Fruit fly (Drosophila melanogaster) whole organism, prepupa: ENCODE data around the gene CG10469.

Experiments
- Blimp-1 ChIP-seq: fragments of 200-800 bp; sonication (Bioruptor generic); optimal IDR thresholded peaks from 3 replicates; lab custom pipeline; 2017; ENCODE audit warnings: missing biosample characterization, missing genetic modification characterization, mild to moderate bottlenecking, moderate library complexity, missing genetic modification reagents
- CG11294 ChIP-seq: fragments of 200-800 bp; sonication (Bioruptor generic); IDR thresholded peaks from 2 replicates; pipeline ENCODE4 v1.3.6; 2022; ENCODE audit warnings: missing biosample characterization, missing genetic modification characterization
- CG11762 ChIP-seq: fragments of 200-800 bp; sonication (Bioruptor generic); optimal IDR thresholded peaks from 3 replicates; lab custom pipeline; 2016; ENCODE audit warnings: missing biosample characterization, missing genetic modification characterization; ENCODE audit not compliant: insufficient read depth
- CG15336 ChIP-seq: fragments of 200-800 bp; sonication (Bioruptor generic); IDR thresholded peaks from 2 replicates; pipeline ENCODE4 v1.3.6; 2022; ENCODE audit warnings: missing biosample characterization, missing genetic modification characterization
- CG3032 ChIP-seq: fragments of 200-800 bp; optimal IDR thresholded peaks from 2 replicates; lab custom pipeline; 2019; ENCODE audit warnings: missing biosample characterization, mild to moderate bottlenecking, missing genetic modification characterization, moderate library complexity
- CG31627 ChIP-seq: fragments of 200-800 bp; sonication (Bioruptor generic); optimal IDR thresholded peaks from 3 replicates; lab custom pipeline; 2016; ENCODE audit warnings: missing biosample characterization, missing genetic modification characterization
- CG32006 ChIP-seq: fragments of 200-800 bp; sonication (Bioruptor generic); optimal IDR thresholded peaks from 3 replicates; lab custom pipeline; 2017; ENCODE audit warnings: missing biosample characterization, mild to moderate bottlenecking, missing genetic modification characterization
- CG6163 ChIP-seq: fragments of 200-800 bp; sonication (Bioruptor generic); IDR thresholded peaks from 3 replicates; pipeline ENCODE4 v1.3.6; 2022; ENCODE audit warnings: missing biosample characterization, missing genetic modification characterization
- CG6276 ChIP-seq: fragments of 200-800 bp; sonication (Bioruptor generic); optimal IDR thresholded peaks from 2 replicates; lab custom pipeline; 2017; ENCODE audit warnings: missing biosample characterization, mild to moderate bottlenecking, missing genetic modification characterization
- CG6854 ChIP-seq: fragments of 200-800 bp; sonication (Bioruptor generic); optimal IDR thresholded peaks from 2 replicates; lab custom pipeline; 2017; ENCODE audit warnings: missing biosample characterization, mild to moderate bottlenecking, missing genetic modification characterization
- CG7368 ChIP-seq: fragments of 200-800 bp; sonication (Bioruptor generic); optimal IDR thresholded peaks from 3 replicates; lab custom pipeline; 2016; ENCODE audit warnings: missing biosample characterization, missing genetic modification characterization
- CG8119 ChIP-seq: fragments of 200-800 bp; sonication (Bioruptor generic); IDR thresholded peaks from 3 replicates; pipeline ENCODE4 v1.3.6; 2022; ENCODE audit warnings: missing biosample characterization, missing genetic modification characterization
- CG8632 ChIP-seq: fragments of 200-800 bp; sonication (Bioruptor generic); optimal IDR thresholded peaks from 3 replicates; lab custom pipeline; 2016; ENCODE audit warnings: missing biosample characterization, missing genetic modification characterization
- CG9139 ChIP-seq: fragments of 200-800 bp; sonication (Bioruptor generic); optimal IDR thresholded peaks from 3 replicates; lab custom pipeline; 2017; ENCODE audit warnings: missing biosample characterization, mild to moderate bottlenecking, missing genetic modification characterization
- Eip78C ChIP-seq: fragments of 200-800 bp; sonication (Bioruptor generic); peaks from one replicate; lab custom pipeline; 2016; ENCODE audit warnings: missing biosample characterization, missing genetic modification characterization
- Eip93F ChIP-seq: fragments of 200-800 bp; sonication (Bioruptor generic); optimal IDR thresholded peaks from 2 replicates; lab custom pipeline; 2016; ENCODE audit warnings: missing biosample characterization, mild to moderate bottlenecking, missing genetic modification characterization
- Ets21C ChIP-seq: fragments of 200-800 bp; sonication (Bioruptor generic); optimal IDR thresholded peaks from 3 replicates; lab custom pipeline; 2016; ENCODE audit warnings: missing biosample characterization, missing genetic modification characterization
- Hr39 ChIP-seq: fragments of 200-800 bp; sonication (Bioruptor generic); optimal IDR thresholded peaks from 2 replicates; lab custom pipeline; 2016; ENCODE audit warnings: missing biosample characterization, missing genetic modification characterization
- Met ChIP-seq: fragments of 200-800 bp; sonication (Bioruptor generic); optimal IDR thresholded peaks from 3 replicates; lab custom pipeline; 2016; ENCODE audit warnings: missing biosample characterization, missing genetic modification characterization
- OdsH ChIP-seq: fragments of 200-800 bp; sonication (Bioruptor generic); optimal IDR thresholded peaks from 3 replicates; lab custom pipeline; 2016; ENCODE audit warnings: missing biosample characterization, missing genetic modification characterization
- Sox102F ChIP-seq: fragments of 200-800 bp; sonication (Bioruptor generic); optimal IDR thresholded peaks from 2 replicates; lab custom pipeline; 2016; ENCODE audit warnings: missing biosample characterization, mild to moderate bottlenecking, missing genetic modification characterization
- Sox15 ChIP-seq: fragments of 200-800 bp; sonication (Bioruptor generic); optimal IDR thresholded peaks from 3 replicates; lab custom pipeline; 2016; ENCODE audit warnings: missing biosample characterization, missing genetic modification characterization
- achi ChIP-seq: fragments of 200-800 bp; sonication (Bioruptor generic); optimal IDR thresholded peaks from 3 replicates; lab custom pipeline; 2016; ENCODE audit warnings: missing biosample characterization, missing genetic modification characterization
- acj6 ChIP-seq: fragments of 200-800 bp; sonication (Bioruptor generic); optimal IDR thresholded peaks from 3 replicates; lab custom pipeline; 2016; ENCODE audit warnings: missing biosample characterization, missing genetic modification characterization
- dac ChIP-seq: fragments of 200-800 bp; sonication (Bioruptor generic); optimal IDR thresholded peaks from 2 replicates; lab custom pipeline; 2017; ENCODE audit warnings: missing biosample characterization, mild to moderate bottlenecking, missing genetic modification characterization
- fd59A ChIP-seq: fragments of 200-800 bp; sonication (Bioruptor generic); optimal IDR thresholded peaks from 2 replicates; lab custom pipeline; 2017; ENCODE audit warnings: missing biosample characterization, mild to moderate bottlenecking, missing genetic modification characterization, missing genetic modification reagents
- fd85E ChIP-seq: fragments of 200-800 bp; sonication (Bioruptor generic); optimal IDR thresholded peaks from 3 replicates; lab custom pipeline; 2016; ENCODE audit warnings: missing biosample characterization, missing genetic modification characterization
- lz ChIP-seq: fragments of 200-800 bp; sonication (Bioruptor generic); optimal IDR thresholded peaks from 3 replicates; lab custom pipeline; 2016; ENCODE audit warnings: missing biosample characterization, missing genetic modification characterization
- net ChIP-seq: fragments of 200-800 bp; sonication (Bioruptor generic); optimal IDR thresholded peaks from 3 replicates; lab custom pipeline; 2016; ENCODE audit warnings: missing biosample characterization, missing genetic modification characterization
- salr ChIP-seq, 2 experiments: fragments of 200-800 bp; sonication (Bioruptor generic); optimal IDR thresholded peaks; 3 replicates each; lab custom pipeline; 2016 to 2018; ENCODE audit warnings: missing biosample characterization in 2 of 2, missing genetic modification characterization in 2 of 2, mild to moderate bottlenecking in 1 of 2
- spab ChIP-seq: fragments of 200-800 bp; sonication (Bioruptor generic); optimal IDR thresholded peaks from 2 replicates; lab custom pipeline; 2017; ENCODE audit warnings: missing biosample characterization, mild to moderate bottlenecking, missing genetic modification characterization, missing genetic modification reagents
- topi ChIP-seq: fragments of 200-800 bp; sonication (Bioruptor generic); optimal IDR thresholded peaks from 3 replicates; lab custom pipeline; 2016; ENCODE audit warnings: missing biosample characterization, missing genetic modification characterization
- vri ChIP-seq: fragments of 200-800 bp; sonication (Bioruptor generic); optimal IDR thresholded peaks from 3 replicates; lab custom pipeline; 2016; ENCODE audit warnings: missing biosample characterization, mild to moderate bottlenecking, missing genetic modification characterization

CG10469 gene

DNA sequence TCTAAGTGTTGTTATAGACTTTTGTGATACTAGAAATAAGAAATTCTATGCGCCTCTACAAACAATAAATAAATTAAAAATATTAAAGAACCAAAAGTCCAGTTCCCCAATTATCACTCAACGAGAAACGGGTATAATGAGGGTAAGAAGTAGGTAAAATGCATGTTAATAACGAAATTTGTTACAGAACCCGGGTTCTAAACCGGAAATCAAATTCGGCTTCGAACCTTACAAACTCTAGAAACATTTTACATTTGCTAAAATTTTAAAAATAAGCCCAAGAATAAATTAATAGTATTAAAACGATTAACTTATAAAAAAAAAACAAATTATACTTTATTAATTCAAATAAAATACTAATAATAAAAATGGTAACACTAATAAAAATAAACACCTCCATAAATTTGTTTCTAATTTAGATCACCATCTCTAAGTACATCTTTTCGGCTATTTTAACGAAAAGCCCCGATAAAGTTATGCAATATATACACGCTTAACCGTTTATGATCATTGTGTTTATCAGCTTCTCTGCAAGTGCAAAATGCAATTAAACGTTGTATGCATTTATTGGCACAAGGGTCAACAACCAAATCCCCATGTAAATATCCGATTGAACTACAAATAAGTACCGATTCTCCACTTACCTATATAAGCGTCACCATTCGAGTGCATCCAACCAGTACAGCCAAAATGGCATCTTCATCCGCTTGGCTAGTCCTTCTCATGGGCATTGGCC, 21.5 kb downstream of the CG10469 start, which contains the start of gene CG6602 (continued):
- TF ChIP-seq CG15336 (GFP tag; lab: Robert Waterston, UW) (no peak), OdsH (peak; percentile 59), CG7368 (GFP tag; lab: Kevin White, UChicago) (peak; percentile 13), salr (GFP tag; optimal IDR thresholded peaks at IDR 0.05; lab: Kevin White, UChicago) (peak in 1 of 2 experiments; percentile 54), CG3032 (no peak), Met (peak; percentile 44), CG32006 (GFP tag; lab: Kevin White, UChicago) (no peak), Eip93F (GFP tag; lab: Kevin White, UChicago) (no peak), CG6276 (GFP tag; lab: Kevin White, UChicago) (no peak), fd59A (GFP tag; lab: Kevin White, UChicago) (no peak), CG9139 (no peak), acj6 (GFP tag; lab: Kevin White, UChicago) (peak; percentile 40), net (GFP tag; lab: Kevin White, UChicago) (peak; percentile 5), CG6163 (GFP tag; lab: Robert Waterston, UW) (peak; percentile 70), Hr39 (GFP tag; lab: Kevin White, UChicago) (peak; percentile 65)

DNA sequence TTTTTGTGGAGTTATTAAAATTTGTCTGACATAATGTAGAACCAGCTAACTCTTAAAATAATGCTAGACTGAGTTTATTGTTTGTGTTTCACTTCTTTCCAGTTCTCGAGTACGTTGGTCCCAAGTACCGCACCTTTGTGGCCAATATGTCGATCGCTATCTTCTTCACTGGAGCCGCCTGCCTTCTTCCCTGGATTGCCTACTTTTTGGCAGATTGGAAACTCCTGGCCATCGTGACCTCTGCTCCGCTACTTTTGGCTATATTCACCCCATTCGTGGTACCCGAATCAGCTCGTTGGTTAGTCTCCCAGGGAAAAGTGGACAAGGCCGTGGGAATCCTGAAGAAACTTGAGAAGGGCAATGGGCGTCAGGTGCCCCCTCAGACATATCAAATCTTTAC, 23.0 kb downstream of the CG10469 start:
- TF ChIP-seq fd59A (GFP tag; lab: Kevin White, UChicago) = no peak
- TF ChIP-seq dac (GFP tag; lab: Kevin White, UChicago) = no peak
- TF ChIP-seq Sox102F = no peak
- no peak for TF ChIP-seq CG6163 (GFP tag; lab: Robert Waterston, UW)
- no peak for TF ChIP-seq lz (GFP tag; lab: Kevin White, UChicago)
- TF ChIP-seq Met = no peak
- TF ChIP-seq OdsH = no peak
- TF ChIP-seq Hr39 (GFP tag; lab: Kevin White, UChicago) = no peak
- TF ChIP-seq net (GFP tag; lab: Kevin White, UChicago) = no peak
- TF ChIP-seq CG6854 = no peak

DNA sequence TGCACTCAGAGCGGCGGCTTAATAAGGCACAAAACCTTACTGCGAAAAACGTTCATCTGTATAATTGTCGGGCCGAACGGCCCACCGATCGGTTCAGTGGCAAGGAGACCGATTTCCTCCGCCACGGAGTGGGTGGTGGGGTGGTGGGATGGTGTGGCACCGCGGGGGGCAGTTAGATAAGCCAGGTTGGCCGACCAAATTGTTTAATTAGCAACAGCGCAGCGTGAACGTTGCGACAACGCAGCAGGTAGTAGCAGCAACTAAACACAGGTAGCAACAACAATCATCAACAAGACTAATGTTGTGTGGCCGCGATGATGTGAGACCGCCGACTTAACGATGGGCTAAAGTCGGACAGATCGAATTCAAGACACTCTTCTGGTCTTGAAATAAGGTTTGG, 24.9 kb downstream of the CG10469 start:
- no peak for TF ChIP-seq Hr39 (GFP tag; lab: Kevin White, UChicago)
- TF ChIP-seq Met = no peak
- TF ChIP-seq CG3032 = no peak
- no peak for TF ChIP-seq achi

DNA sequence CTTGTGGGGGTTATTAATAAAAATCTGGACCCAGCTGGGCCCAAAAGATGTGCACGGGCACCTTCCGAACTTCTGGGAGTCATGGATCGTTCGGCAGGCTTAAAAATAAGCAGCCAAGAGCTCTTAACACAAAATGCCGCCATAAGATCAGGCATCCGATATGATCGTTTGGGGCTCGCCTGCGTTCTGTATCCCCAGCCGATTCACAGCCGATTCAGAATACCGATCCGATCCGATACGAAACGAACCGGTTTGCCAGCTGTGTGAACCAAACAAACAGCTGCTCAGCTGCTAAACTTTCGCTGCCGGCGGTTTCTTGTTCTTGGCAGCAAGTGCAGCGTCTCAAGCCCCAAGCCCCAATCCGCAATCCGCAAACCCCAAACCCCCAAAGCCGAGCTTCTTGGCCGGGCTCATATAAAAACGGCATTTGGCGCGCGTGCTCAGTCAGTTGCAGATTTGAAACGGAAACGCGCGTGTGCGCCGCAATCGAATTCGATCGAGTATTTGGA, 27.2 kb downstream of the CG10469 start, which contains the start of gene CG42269:
CG42269 (plus strand) TSS at position 416 of the 509 bp plus-strand sequence.
- TF ChIP-seq CG8119 (GFP tag; lab: Robert Waterston, UW) (no peak), CG7368 (GFP tag; lab: Kevin White, UChicago) (no peak), net (GFP tag; lab: Kevin White, UChicago) (peak; percentile 3), fd85E (GFP tag; lab: Kevin White, UChicago) (no peak), dac (GFP tag; lab: Kevin White, UChicago) (no peak), Blimp-1 (GFP tag; lab: Kevin White, UChicago) (peak; percentile 92), Ets21C (no peak), CG11294 (GFP tag; lab: Robert Waterston, UW) (no peak), fd59A (GFP tag; lab: Kevin White, UChicago) (no peak), CG8632 (GFP tag; lab: Kevin White, UChicago) (no peak), Sox15 (GFP tag; lab: Kevin White, UChicago) (no peak), CG31627 (GFP tag; lab: Kevin White, UChicago) (no peak), vri (GFP tag; lab: Kevin White, UChicago) (no peak), CG6854 (peak; percentile 91), CG6163 (GFP tag; lab: Robert Waterston, UW) (0 out of 3 replicates have a peak, but pooled peaks have one; percentile 20), CG11762 (GFP tag; lab: Kevin White, UChicago) (no peak), Eip78C (peak; percentile 63), topi (GFP tag; lab: Kevin White, UChicago) (no peak), spab (no peak)
